Fruit fly (Drosophila melanogaster) whole organism, wandering third instar larva: ENCODE measurements around the gene CG43295.

Experiments used
- Abd-B ChIP-seq: fragments of >200 bp; optimal IDR thresholded peaks from 2 replicates; lab custom pipeline; 2017; ENCODE audit warnings: missing biosample characterization, missing genetic modification characterization
- CrebA ChIP-seq: fragments of 200-800 bp; sonication (Bioruptor generic); optimal IDR thresholded peaks from 2 replicates; lab custom pipeline; 2016; ENCODE audit warnings: missing biosample characterization, mild to moderate bottlenecking, missing genetic modification characterization, borderline replicate concordance
- Dfd ChIP-seq: fragments of >200 bp; optimal IDR thresholded peaks from 2 replicates; lab custom pipeline; 2017; ENCODE audit warnings: missing biosample characterization, missing genetic modification characterization
- Dif ChIP-seq: fragments of 200-275, 200-300 bp; sonication (Bioruptor generic); optimal IDR thresholded peaks from 2 replicates; lab custom pipeline; 2018; ENCODE audit warnings: missing biosample characterization, missing genetic modification characterization; ENCODE audit not compliant: partially characterized antibody
- HLH106 ChIP-seq: fragments of 200-800 bp; optimal IDR thresholded peaks from 3 replicates; lab custom pipeline; 2019; ENCODE audit warnings: missing biosample characterization, mild to moderate bottlenecking, missing genetic modification characterization, moderate library complexity
- Hnf4 ChIP-seq: fragments of 200-800 bp; sonication (Bioruptor generic); optimal IDR thresholded peaks from 2 replicates; lab custom pipeline; 2016; ENCODE audit warnings: missing biosample characterization, mild to moderate bottlenecking, missing genetic modification characterization
- Hr78 ChIP-seq: fragments of >200 bp; optimal IDR thresholded peaks from 2 replicates; lab custom pipeline; 2017; ENCODE audit warnings: missing biosample characterization, missing genetic modification characterization
- Hr83 ChIP-seq: fragments of 200-300 bp; sonication (Bioruptor generic); optimal IDR thresholded peaks from 2 replicates; lab custom pipeline; 2016; ENCODE audit warnings: missing biosample characterization, mild to moderate bottlenecking, missing genetic modification characterization, moderate library complexity; ENCODE audit not compliant: poor library complexity, severe bottlenecking
- Jra ChIP-seq: sonication (Bioruptor generic); optimal IDR thresholded peaks from 2 replicates; lab custom pipeline; 2016; ENCODE audit warnings: missing biosample characterization, missing genetic modification characterization
- Myc ChIP-seq: fragments of >200 bp; optimal IDR thresholded peaks from 2 replicates; lab custom pipeline; 2017
- N ChIP-seq: fragments of >200 bp; optimal IDR thresholded peaks from 2 replicates; lab custom pipeline; 2018; ENCODE audit warnings: missing biosample characterization, missing external identifiers, missing genetic modification characterization
- OdsH ChIP-seq: fragments of 200-800 bp; sonication (Bioruptor generic); optimal IDR thresholded peaks from 2 replicates; lab custom pipeline; 2016; ENCODE audit warnings: missing biosample characterization, mild to moderate bottlenecking, missing genetic modification characterization
- Rel ChIP-seq, 2 experiments: fragments of 200-800 bp; sonication (Bioruptor generic) in 1 of 2; optimal IDR thresholded peaks; 2 replicates in 1 of 2; 3 replicates in 1 of 2; lab custom pipeline; 2016 to 2019; ENCODE audit warnings: mild to moderate bottlenecking in 2 of 2, missing biosample characterization in 2 of 2, missing genetic modification characterization in 2 of 2, moderate library complexity in 1 of 2
- Sp1 ChIP-seq: fragments of 200-800 bp; sonication (Bioruptor generic); optimal IDR thresholded peaks from 3 replicates; lab custom pipeline; 2019; ENCODE audit warnings: missing biosample characterization, mild to moderate bottlenecking, missing genetic modification characterization, moderate library complexity
- brk ChIP-seq: fragments of 200-800 bp; sonication (Bioruptor generic); optimal IDR thresholded peaks from 2 replicates; lab custom pipeline; 2016; ENCODE audit warnings: missing biosample characterization, mild to moderate bottlenecking, missing genetic modification characterization
- dl ChIP-seq, 2 experiments: fragments of 175-275, 200-275 bp in 1 of 2; fragments of 200-275 bp in 1 of 2; sonication (Bioruptor generic); optimal IDR thresholded peaks; lab custom pipeline; 2018; ENCODE audit warnings: mild to moderate bottlenecking in 2 of 2, missing biosample characterization in 2 of 2, missing genetic modification characterization in 2 of 2, moderate library complexity in 2 of 2; ENCODE audit not compliant: partially characterized antibody in 2 of 2, insufficient read depth in 1 of 2
- dmrt93B ChIP-seq: fragments of 200-800 bp; sonication (Bioruptor generic); optimal IDR thresholded peaks from 2 replicates; lab custom pipeline; 2018; ENCODE audit warnings: missing biosample characterization, mild to moderate bottlenecking, missing genetic modification characterization
- dsf ChIP-seq: sonication (Bioruptor generic); optimal IDR thresholded peaks from 2 replicates; lab custom pipeline; 2016; ENCODE audit warnings: missing biosample characterization, missing genetic modification characterization, borderline replicate concordance
- foxo ChIP-seq, 2 experiments: fragments of 200-800 bp; sonication (Bioruptor generic); optimal IDR thresholded peaks; 2 replicates in 1 of 2; 3 replicates in 1 of 2; lab custom pipeline; 2016 to 2017; ENCODE audit warnings: missing biosample characterization in 2 of 2, missing genetic modification characterization in 2 of 2
- fru ChIP-seq: fragments of 200-800 bp; sonication (Bioruptor generic); optimal IDR thresholded peaks from 3 replicates; lab custom pipeline; 2016; ENCODE audit warnings: missing biosample characterization, mild to moderate bottlenecking, missing genetic modification characterization
- h ChIP-seq: fragments of 200-800 bp; sonication (Bioruptor generic); optimal IDR thresholded peaks from 3 replicates; lab custom pipeline; 2016; ENCODE audit warnings: missing biosample characterization, mild to moderate bottlenecking, missing genetic modification characterization
- jim ChIP-seq: fragments of 175-275, 200-325 bp; sonication (Bioruptor generic); optimal IDR thresholded peaks from 2 replicates; lab custom pipeline; 2016; ENCODE audit warnings: missing biosample characterization, mild to moderate bottlenecking, missing genetic modification characterization
- lola ChIP-seq: fragments of >200 bp; optimal IDR thresholded peaks from 2 replicates; lab custom pipeline; 2017; ENCODE audit warnings: missing biosample characterization, missing genetic modification characterization
- psq ChIP-seq: fragments of 200-800 bp; sonication (Bioruptor generic); optimal IDR thresholded peaks from 3 replicates; lab custom pipeline; 2017; ENCODE audit warnings: missing biosample characterization, mild to moderate bottlenecking, missing genetic modification characterization, moderate library complexity

Gene CG43295

DNA sequence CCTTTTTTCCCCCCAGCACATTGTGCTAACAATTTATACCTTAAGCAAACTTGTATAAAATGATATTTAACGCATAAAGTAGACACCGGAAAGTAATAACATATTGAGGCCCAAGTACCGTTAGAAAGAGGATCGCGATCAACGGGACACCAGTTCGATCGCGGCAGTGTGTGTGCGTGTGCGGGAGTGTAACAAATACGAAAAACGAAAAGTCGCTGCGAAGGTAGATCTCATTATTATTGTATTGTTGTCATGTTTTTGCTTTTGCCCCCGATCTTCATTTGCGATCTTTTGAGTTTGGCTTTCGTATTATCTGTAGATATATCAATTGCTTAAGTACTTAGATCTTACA, 26.4 kb downstream of the CG43295 start:
- TF ChIP-seq Abd-B (GFP tag; lab: Kevin White, UChicago) (no peak), dsf (GFP tag; lab: Kevin White, UChicago) (no peak), jim (GFP tag; lab: Kevin White, UChicago) (no peak), Hr83 (GFP tag; lab: Kevin White, UChicago) (no peak), Hnf4 (no peak), foxo (GFP tag; optimal IDR thresholded peaks at IDR 0.05; lab: Kevin White, UChicago) (no peak), Rel (GFP tag; optimal IDR thresholded peaks at IDR 0.05; lab: Kevin White, UChicago) (no peak), Rel (tag; optimal IDR thresholded peaks at IDR 0.05; lab: Kevin White, UChicago) (no peak), OdsH (GFP tag; lab: Kevin White, UChicago) (no peak), Sp1 (GFP tag; lab: Kevin White, UChicago) (no peak), dl (GFP tag; optimal IDR thresholded peaks at IDR 0.05; lab: Kevin White, UChicago; ENCODE audit: insufficient read depth in 1 of 2, partially characterized antibody in 2 of 2) (no peak)

DNA sequence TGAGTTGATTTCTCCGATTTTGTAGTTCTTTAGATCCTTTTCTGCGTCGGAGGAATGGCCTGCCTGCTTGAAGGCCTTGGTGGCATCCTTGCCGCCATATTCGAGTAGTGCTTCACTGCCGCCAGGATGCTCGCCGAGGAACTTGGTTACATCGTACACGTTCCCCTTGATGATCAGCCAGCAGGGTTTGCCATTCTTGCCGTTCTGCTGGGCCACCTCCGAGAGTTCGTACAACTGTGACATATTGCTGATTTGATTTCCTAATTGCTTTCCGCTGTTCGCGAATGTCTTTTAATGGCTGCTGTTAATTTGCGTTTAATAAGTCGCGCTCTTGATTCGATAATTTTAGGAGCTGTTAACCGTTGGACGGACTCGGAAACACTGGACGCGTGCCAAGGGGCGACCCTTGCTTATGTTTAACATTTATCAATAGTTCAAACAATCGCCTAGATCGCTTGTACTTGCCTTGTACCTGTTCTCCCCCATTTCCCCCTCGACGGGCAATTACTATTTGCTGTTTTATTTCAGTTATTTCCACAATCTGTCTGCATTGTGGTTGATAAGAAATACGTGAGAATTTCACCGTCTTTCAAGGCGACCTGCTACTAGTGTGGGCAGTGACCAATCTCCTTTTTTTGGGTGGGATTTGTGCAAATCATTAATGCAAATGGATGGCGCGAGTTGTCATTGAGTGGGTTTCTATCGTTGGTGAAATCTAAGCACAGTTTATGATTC, 31.3 kb downstream of the CG43295 start:
- TF ChIP-seq N (GFP tag; lab: Kevin White, UChicago), result no peak
- TF ChIP-seq OdsH (GFP tag; lab: Kevin White, UChicago), result no peak
- no peak for TF ChIP-seq jim (GFP tag; lab: Kevin White, UChicago)
- TF ChIP-seq brk (GFP tag; lab: Kevin White, UChicago), result no peak
- TF ChIP-seq Myc (lab: Kevin White, UChicago), result no peak
- TF ChIP-seq lola (GFP tag; lab: Kevin White, UChicago), result no peak
- no peak for TF ChIP-seq dmrt93B

DNA sequence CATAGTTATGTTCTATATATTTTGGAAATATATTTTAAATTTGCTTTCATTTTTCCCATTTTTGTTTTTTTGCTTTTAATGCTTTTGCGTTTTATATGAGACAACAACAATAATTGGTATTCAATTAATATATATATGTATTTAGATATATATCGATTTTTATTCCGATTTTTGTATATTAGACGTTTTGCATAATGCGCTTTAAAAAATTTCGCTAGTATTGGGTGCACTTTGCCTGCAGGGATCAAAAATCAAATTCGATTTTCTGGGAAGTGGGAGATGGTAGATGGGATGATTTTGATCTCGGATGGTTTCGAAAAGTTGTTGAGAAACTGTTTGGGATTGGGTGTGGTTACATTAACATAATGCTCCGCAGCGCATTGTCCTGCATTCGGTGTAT, 32.1 kb downstream of the CG43295 start, which contains the start of gene CG5157:
Gene CG5157, minus strand, starts transcription at position 101 of the 400 bp plus-strand sequence.
- TF ChIP-seq brk (GFP tag; lab: Kevin White, UChicago) (no peak), Abd-B (GFP tag; lab: Kevin White, UChicago) (no peak)

DNA sequence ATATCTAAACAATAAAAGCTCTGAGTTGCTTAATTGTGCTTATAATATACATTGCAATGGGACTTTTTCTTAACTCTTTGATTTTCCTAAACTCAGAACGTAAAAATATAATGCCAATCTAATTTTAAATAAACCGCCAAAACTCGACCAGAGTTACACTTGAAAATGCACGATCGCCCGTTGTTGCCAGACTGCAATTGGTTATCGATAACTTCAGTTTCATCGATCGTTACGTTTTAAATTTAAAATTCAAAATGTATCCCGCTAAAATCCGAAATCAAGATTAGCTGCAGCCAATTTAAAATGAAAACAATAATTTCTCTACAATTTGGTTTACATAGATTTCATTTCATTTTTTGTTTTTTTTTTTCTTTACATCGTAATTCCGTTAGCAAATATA, 33.5 kb downstream of the CG43295 start:
- TF ChIP-seq fru (GFP tag; lab: Kevin White, UChicago), result no peak
- TF ChIP-seq brk (GFP tag; lab: Kevin White, UChicago), result peak; percentile 38
- TF ChIP-seq Dif (GFP tag; lab: Kevin White, UChicago), result peak; percentile 34

DNA sequence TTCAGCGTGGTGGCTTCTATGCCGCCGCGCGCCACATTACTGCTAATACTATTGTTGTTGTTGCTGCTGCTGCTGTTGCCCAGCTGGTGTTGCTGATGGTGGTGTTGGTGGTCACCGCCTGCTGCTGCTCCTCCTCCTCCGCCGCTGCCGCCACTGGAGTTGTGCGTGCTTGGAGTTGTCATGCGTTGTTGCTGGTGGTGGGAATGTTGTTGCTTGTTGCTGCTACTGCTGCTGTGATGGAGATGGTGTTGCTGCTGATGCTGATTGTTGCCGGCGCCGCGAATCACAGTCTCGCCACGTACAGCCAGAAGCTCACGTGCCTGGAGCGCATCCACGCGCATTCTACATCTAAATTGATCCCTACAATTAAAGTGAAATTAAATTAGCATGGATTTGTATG, 35.9 kb downstream of the CG43295 start:
- TF ChIP-seq jim (GFP tag; lab: Kevin White, UChicago), result no peak
- peak; percentile 93 for TF ChIP-seq Dfd (GFP tag; lab: Kevin White, UChicago)
- TF ChIP-seq Hr78, result no peak
- TF ChIP-seq Hnf4, result no peak
- TF ChIP-seq Jra, result no peak
- no peak for TF ChIP-seq foxo (GFP tag; optimal IDR thresholded peaks at IDR 0.05; lab: Kevin White, UChicago)

DNA sequence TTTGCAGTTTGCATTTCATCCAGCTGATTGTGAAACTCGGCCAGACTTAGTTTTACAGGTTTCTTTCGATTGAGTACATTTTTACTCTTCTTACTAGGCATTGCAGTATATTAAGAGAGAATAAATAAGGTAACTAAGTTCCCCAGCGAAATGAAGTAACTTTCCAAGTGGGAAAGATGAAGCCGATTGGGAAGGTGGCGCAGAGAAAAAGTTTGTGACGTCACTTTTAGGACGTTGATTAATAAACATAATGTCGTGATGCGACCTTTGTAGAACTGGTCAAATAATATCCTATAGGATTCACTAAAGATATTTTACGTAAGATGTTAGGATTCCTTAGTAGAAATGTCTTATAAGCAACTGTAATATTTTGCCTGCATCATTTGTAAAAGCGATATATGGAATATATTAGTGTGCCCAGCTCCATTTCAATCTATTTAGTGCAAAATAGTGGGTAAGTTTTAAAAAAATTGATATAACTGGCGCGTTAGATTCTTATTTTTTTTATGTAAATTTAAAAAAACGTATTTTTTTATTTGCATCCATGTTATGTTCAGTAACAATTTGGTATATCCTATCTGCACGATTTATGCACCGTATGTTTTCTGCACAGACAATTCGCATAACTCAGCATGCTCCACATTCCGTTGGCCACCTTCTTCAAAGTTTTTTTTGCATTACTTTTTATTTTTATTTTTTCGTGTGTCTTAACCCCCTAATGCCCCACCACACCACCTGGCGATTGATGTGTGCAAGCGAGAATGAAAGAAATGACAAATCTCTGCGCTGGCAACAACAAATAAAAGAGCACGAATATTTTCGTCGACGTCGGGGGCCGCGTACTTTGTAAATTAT, 38.3 kb downstream of the CG43295 start, which contains the start of gene CG32152:
Gene CG32152, minus strand, starts transcription at position 352 of the 855 bp plus-strand sequence.
- TF ChIP-seq jim (GFP tag; lab: Kevin White, UChicago), result no peak
- TF ChIP-seq HLH106 (tag; lab: Kevin White, UChicago), result no peak
- no peak for TF ChIP-seq psq (GFP tag; lab: Kevin White, UChicago)

DNA sequence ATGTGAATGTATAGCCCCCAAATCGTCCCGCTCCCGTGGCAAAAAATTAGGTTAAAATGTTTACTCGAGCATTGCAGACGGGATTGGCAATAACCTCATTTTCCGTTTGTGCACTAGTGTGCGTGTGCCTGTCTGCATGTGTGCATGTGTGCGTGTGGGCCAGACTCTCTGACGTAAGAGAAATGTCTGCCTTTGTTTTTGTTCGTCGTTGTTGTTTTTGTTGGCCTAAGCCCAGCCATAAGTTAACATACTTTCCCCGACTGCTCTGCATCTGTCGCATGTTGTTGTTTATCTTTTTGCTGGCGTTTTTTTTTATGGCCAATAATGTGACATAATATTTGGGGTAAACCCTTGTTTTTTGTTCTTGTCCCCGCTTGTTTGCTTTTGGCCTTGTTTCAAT, 39.6 kb downstream of the CG43295 start:
- TF ChIP-seq Hr83 (GFP tag; lab: Kevin White, UChicago) (peak; percentile 47), Sp1 (GFP tag; lab: Kevin White, UChicago) (peak; percentile 3), Dfd (GFP tag; lab: Kevin White, UChicago) (no peak), h (GFP tag; lab: Kevin White, UChicago) (peak; percentile 7), CrebA (no peak)
